Fruit fly (Drosophila melanogaster) whole organism, embryonic: ENCODE results near the gene CG34117.
A peak's percentile ranks its signal among the peaks of the same experiment; 100 is the strongest.

Experiments
- ATbp ChIP-seq: fragments of 200-800 bp; sonication (Bioruptor generic); optimal IDR thresholded peaks from 2 replicates; lab custom pipeline; 2017; ENCODE audit warnings: missing biosample characterization, mild to moderate bottlenecking, missing genetic modification characterization, missing genetic modification reagents
- Asciz ChIP-seq: fragments of 200-800 bp; sonication (Bioruptor generic); optimal IDR thresholded peaks from 2 replicates; lab custom pipeline; 2017; ENCODE audit warnings: missing biosample characterization, mild to moderate bottlenecking, missing genetic modification characterization, missing genetic modification reagents
- BtbVII ChIP-seq: fragments of 200-800 bp; sonication (Bioruptor generic); optimal IDR thresholded peaks from 3 replicates; lab custom pipeline; 2017; ENCODE audit warnings: missing biosample characterization, mild to moderate bottlenecking, missing genetic modification characterization
- CG10209 ChIP-seq: fragments of 200-800 bp; sonication (Bioruptor generic); optimal IDR thresholded peaks from 3 replicates; lab custom pipeline; 2017; ENCODE audit warnings: missing biosample characterization, mild to moderate bottlenecking, missing genetic modification characterization, missing genetic modification reagents
- CG10431 ChIP-seq: fragments of 200-800 bp; sonication (Bioruptor generic); optimal IDR thresholded peaks from 3 replicates; lab custom pipeline; 2018; ENCODE audit warnings: missing biosample characterization, mild to moderate bottlenecking, missing genetic modification characterization
- CG11456 ChIP-seq: fragments of 200-800 bp; sonication (Bioruptor generic); IDR thresholded peaks from 3 replicates; pipeline ENCODE4 v1.3.6; 2022; ENCODE audit warnings: missing biosample characterization, missing genetic modification characterization
- CG11504 ChIP-seq: fragments of 200-800 bp; sonication (Bioruptor generic); optimal IDR thresholded peaks from 3 replicates; lab custom pipeline; 2019; ENCODE audit warnings: missing biosample characterization, mild to moderate bottlenecking, missing genetic modification characterization, moderate library complexity
- CG1233 ChIP-seq: fragments of 200-800 bp; sonication (Bioruptor generic); optimal IDR thresholded peaks from 4 replicates; lab custom pipeline; 2018; ENCODE audit warnings: missing biosample characterization, mild to moderate bottlenecking, missing genetic modification characterization
- CG13296 ChIP-seq: fragments of 200-800 bp; sonication (Bioruptor generic); optimal IDR thresholded peaks from 3 replicates; lab custom pipeline; 2018; ENCODE audit warnings: missing biosample characterization, mild to moderate bottlenecking, missing genetic modification characterization
- CG13894 ChIP-seq: fragments of 200-800 bp; sonication (Bioruptor generic); optimal IDR thresholded peaks from 3 replicates; lab custom pipeline; 2018; ENCODE audit warnings: missing biosample characterization, mild to moderate bottlenecking, missing genetic modification characterization, moderate library complexity
- CG17568 ChIP-seq: fragments of 200-800 bp; sonication (Bioruptor generic); optimal IDR thresholded peaks from 2 replicates; lab custom pipeline; 2018; ENCODE audit warnings: missing biosample characterization, mild to moderate bottlenecking, missing genetic modification characterization, moderate library complexity
- CG1792 ChIP-seq: fragments of 200-800 bp; sonication (Bioruptor generic); optimal IDR thresholded peaks from 2 replicates; lab custom pipeline; 2016; ENCODE audit warnings: missing biosample characterization, missing genetic modification characterization
- CG18262 ChIP-seq: fragments of 200-800 bp; optimal IDR thresholded peaks from 3 replicates; lab custom pipeline; 2019; ENCODE audit warnings: missing biosample characterization, mild to moderate bottlenecking, missing genetic modification characterization, moderate library complexity
- CG2120 ChIP-seq: fragments of 200-800 bp; sonication (Bioruptor generic); optimal IDR thresholded peaks from 3 replicates; lab custom pipeline; 2016; ENCODE audit warnings: missing biosample characterization, missing genetic modification characterization
- CG2678 ChIP-seq: fragments of 200-800 bp; sonication (Bioruptor generic); optimal IDR thresholded peaks from 3 replicates; lab custom pipeline; 2019; ENCODE audit warnings: missing biosample characterization, mild to moderate bottlenecking, missing genetic modification characterization, moderate library complexity
- CG2712 ChIP-seq: fragments of 200-800 bp; optimal IDR thresholded peaks from 3 replicates; lab custom pipeline; 2019; ENCODE audit warnings: missing biosample characterization, mild to moderate bottlenecking, missing genetic modification characterization, moderate library complexity
- CG2875 ChIP-seq: fragments of 200-800 bp; sonication (Bioruptor generic); optimal IDR thresholded peaks from 2 replicates; lab custom pipeline; 2017; ENCODE audit warnings: missing biosample characterization, mild to moderate bottlenecking, missing genetic modification characterization, missing genetic modification reagents
- CG3726 ChIP-seq: fragments of 200-800 bp; sonication (Bioruptor generic); IDR thresholded peaks from 3 replicates; pipeline ENCODE4, ENCODE4 v1.3.6; 2022; ENCODE audit warnings: missing biosample characterization, missing genetic modification characterization
- CG4328 ChIP-seq: fragments of 200-800 bp; sonication (Bioruptor generic); optimal IDR thresholded peaks from 3 replicates; lab custom pipeline; 2017; ENCODE audit warnings: missing biosample characterization, missing genetic modification reagents, missing genetic modification characterization
- CG4707 ChIP-seq: fragments of 200-800 bp; sonication (Bioruptor generic); optimal IDR thresholded peaks from 2 replicates; lab custom pipeline; 2018; ENCODE audit warnings: missing biosample characterization, mild to moderate bottlenecking, missing genetic modification characterization, moderate library complexity
- CG6272 ChIP-seq: fragments of 200-800 bp; sonication (Bioruptor generic); IDR thresholded peaks from 2 replicates; pipeline ENCODE4 v1.3.6; 2022; ENCODE audit warnings: missing biosample characterization, missing genetic modification characterization
- CG6813 ChIP-seq: fragments of 200-800 bp; sonication (Bioruptor generic); optimal IDR thresholded peaks from 2 replicates; lab custom pipeline; 2017; ENCODE audit warnings: missing biosample characterization, missing genetic modification characterization, mild to moderate bottlenecking, moderate library complexity, missing genetic modification reagents
- CG7963 ChIP-seq: fragments of 200-800 bp; sonication (Bioruptor generic); IDR thresholded peaks from 3 replicates; pipeline ENCODE4 v1.3.6; 2022; ENCODE audit warnings: missing biosample characterization, missing genetic modification characterization; ENCODE audit not compliant: partially characterized antibody
- CG8290 ChIP-seq, 3 experiments: fragments of 200-800 bp; sonication (Bioruptor generic); optimal IDR thresholded peaks; 2 replicates each; lab custom pipeline; 2016 to 2019; ENCODE audit warnings: missing biosample characterization in 3 of 3, missing genetic modification characterization in 3 of 3, mild to moderate bottlenecking in 2 of 3, moderate library complexity in 1 of 3
- CG9932 ChIP-seq: fragments of 200-800 bp; sonication (Bioruptor generic); IDR thresholded peaks from 2 replicates; pipeline ENCODE4 v1.3.6; 2022; ENCODE audit warnings: missing biosample characterization, missing genetic modification characterization
- E2f2 ChIP-seq: fragments of 200-800 bp; sonication (Bioruptor generic); IDR thresholded peaks from 2 replicates; pipeline ENCODE4 v1.3.6; 2022; ENCODE audit warnings: missing biosample characterization, missing genetic modification characterization
- Eip74EF ChIP-seq, 2 experiments: fragments of 200-800 bp in 1 of 2; fragments of >200 bp in 1 of 2; sonication (Bioruptor generic) in 1 of 2; optimal IDR thresholded peaks; 2 replicates each; lab custom pipeline; 2017 to 2019; ENCODE audit warnings: missing biosample characterization in 2 of 2, missing genetic modification characterization in 2 of 2, mild to moderate bottlenecking in 1 of 2, moderate library complexity in 1 of 2
- HLH54F ChIP-seq: fragments of 200-800 bp; sonication (Bioruptor generic); optimal IDR thresholded peaks from 3 replicates; lab custom pipeline; 2016; ENCODE audit warnings: missing biosample characterization, missing genetic modification characterization
- MTF-1 ChIP-seq: fragments of 200-800 bp; sonication (Bioruptor generic); optimal IDR thresholded peaks from 2 replicates; lab custom pipeline; 2018; ENCODE audit warnings: missing biosample characterization, mild to moderate bottlenecking, missing genetic modification characterization, borderline replicate concordance
- Med ChIP-seq: fragments of 200-800 bp; sonication (Bioruptor generic); peaks from one replicate; lab custom pipeline; 2016; ENCODE audit warnings: missing biosample characterization, missing genetic modification characterization, mild to moderate bottlenecking, inconsistent platforms, moderate library complexity
- Meics ChIP-seq: fragments of 200-800 bp; sonication (Bioruptor generic); optimal IDR thresholded peaks from 2 replicates; lab custom pipeline; 2017; ENCODE audit warnings: missing biosample characterization, mild to moderate bottlenecking, missing genetic modification characterization
- Nf-YC ChIP-seq: fragments of 200-800 bp; optimal IDR thresholded peaks from 3 replicates; lab custom pipeline; 2019; ENCODE audit warnings: missing biosample characterization, mild to moderate bottlenecking, missing genetic modification characterization, moderate library complexity
- Opbp ChIP-seq: fragments of 200-800 bp; sonication (Bioruptor generic); IDR thresholded peaks from 3 replicates; pipeline ENCODE4 v1.3.6; 2022; ENCODE audit warnings: missing biosample characterization, missing genetic modification characterization; ENCODE audit not compliant: partially characterized antibody
- PHDP ChIP-seq: fragments of 200-800 bp; sonication (Bioruptor generic); optimal IDR thresholded peaks from 3 replicates; lab custom pipeline; 2018; ENCODE audit warnings: missing biosample characterization, mild to moderate bottlenecking, missing genetic modification characterization, moderate library complexity
- Trl ChIP-seq, 3 experiments: fragments of >200 bp in 2 of 3; fragments of 200-800 bp in 1 of 3; sonication (Bioruptor generic) in 1 of 3; optimal IDR thresholded peaks; 2 replicates in 1 of 3; 3 replicates in 2 of 3; lab custom pipeline; 2016 to 2017; ENCODE audit warnings: missing biosample characterization in 1 of 3, missing genetic modification characterization in 1 of 3
- Vsx1 ChIP-seq: fragments of 200-800 bp; sonication (Bioruptor generic); optimal IDR thresholded peaks from 2 replicates; lab custom pipeline; 2017; ENCODE audit warnings: missing biosample characterization, mild to moderate bottlenecking, missing genetic modification characterization, missing genetic modification reagents
- aop ChIP-seq: fragments of 200-800 bp; sonication (Bioruptor generic); IDR thresholded peaks from 2 replicates; pipeline ENCODE4 v1.3.6; 2022; ENCODE audit warnings: missing biosample characterization, missing genetic modification characterization
- caup ChIP-seq: fragments of 200-800 bp; sonication (Bioruptor generic); optimal IDR thresholded peaks from 3 replicates; lab custom pipeline; 2017; ENCODE audit warnings: missing biosample characterization, mild to moderate bottlenecking, missing genetic modification characterization, moderate library complexity; ENCODE audit not compliant: severe bottlenecking
- chinmo ChIP-seq: fragments of 200-800 bp; sonication (Bioruptor generic); IDR thresholded peaks from 4 replicates; pipeline ENCODE4 v1.3.6; 2022; ENCODE audit warnings: missing biosample characterization, missing genetic modification characterization; ENCODE audit not compliant: partially characterized antibody
- crol ChIP-seq: fragments of 200-800 bp; sonication (Bioruptor generic); IDR thresholded peaks from 2 replicates; pipeline ENCODE4 v1.3.6; 2022; ENCODE audit warnings: missing biosample characterization, missing genetic modification characterization
- dmrt11E ChIP-seq: fragments of 200-800 bp; sonication (Bioruptor generic); optimal IDR thresholded peaks from 3 replicates; lab custom pipeline; 2018; ENCODE audit warnings: missing biosample characterization, mild to moderate bottlenecking, missing genetic modification characterization, moderate library complexity
- exex ChIP-seq: fragments of 200-800 bp; sonication (Bioruptor generic); optimal IDR thresholded peaks from 4 replicates; lab custom pipeline; 2018; ENCODE audit warnings: missing biosample characterization, mild to moderate bottlenecking, missing genetic modification characterization, moderate library complexity
- fd96Cb ChIP-seq: fragments of 200-800 bp; sonication (Bioruptor generic); optimal IDR thresholded peaks from 2 replicates; lab custom pipeline; 2018; ENCODE audit warnings: missing biosample characterization, mild to moderate bottlenecking, missing genetic modification characterization, moderate library complexity
- fu2 ChIP-seq: fragments of 200-800 bp; sonication (Bioruptor generic); optimal IDR thresholded peaks from 2 replicates; lab custom pipeline; 2016; ENCODE audit warnings: missing biosample characterization, missing genetic modification characterization
- lmd ChIP-seq: fragments of 200-800 bp; sonication (Bioruptor generic); IDR thresholded peaks from 2 replicates; pipeline ENCODE4 v1.3.6; 2022; ENCODE audit warnings: missing biosample characterization, missing genetic modification characterization
- oc ChIP-seq: fragments of 200-800 bp; sonication (Bioruptor generic); optimal IDR thresholded peaks from 2 replicates; lab custom pipeline; 2018; ENCODE audit warnings: missing biosample characterization, mild to moderate bottlenecking, missing genetic modification characterization, moderate library complexity
- sna ChIP-seq: fragments of 200-800 bp; sonication (Bioruptor generic); IDR thresholded peaks from 2 replicates; pipeline ENCODE4 v1.3.6; 2022; ENCODE audit warnings: missing biosample characterization, missing genetic modification characterization; ENCODE audit not compliant: partially characterized antibody
- sug ChIP-seq: fragments of 200-800 bp; optimal IDR thresholded peaks from 2 replicates; lab custom pipeline; 2019; ENCODE audit warnings: missing biosample characterization, mild to moderate bottlenecking, missing genetic modification characterization, moderate library complexity

Gene CG34117

dm6 chr3R:9390201-9390600, 9.7 kb downstream of the CG34117 start (continued):
- peak; percentile 5 for TF ChIP-seq CG10209
- TF ChIP-seq chinmo (GFP tag; lab: Robert Waterston, UW), result 0 out of 4 replicates have a peak, but pooled peaks have one; percentile 15
- TF ChIP-seq CG2120 (GFP tag; lab: Kevin White, UChicago), result no peak
- peak; percentile 22 for TF ChIP-seq CG10431 (GFP tag; lab: Kevin White, UChicago)
- TF ChIP-seq CG11504 (tag; lab: Kevin White, UChicago), result peak; percentile 6
- TF ChIP-seq Nf-YC (tag; lab: Kevin White, UChicago), result peak; percentile 41
- peak; percentile 32 for TF ChIP-seq CG1233 (GFP tag; lab: Kevin White, UChicago)
- no peak; the same call in 2 of the 3 replicates for TF ChIP-seq CG3726 (GFP tag; lab: Robert Waterston, UW)
- TF ChIP-seq Eip74EF (GFP tag; optimal IDR thresholded peaks at IDR 0.05; lab: Kevin White, UChicago), result no peak
- TF ChIP-seq CG1792, result no peak
- 0 out of 2 replicates have a peak, but pooled peaks have one; percentile 9 for TF ChIP-seq E2f2
- TF ChIP-seq CG4328, result no peak
- TF ChIP-seq CG2712, result peak; percentile 2
- peak; percentile 4 for TF ChIP-seq Asciz
- peak; percentile 63 for TF ChIP-seq Vsx1 (GFP tag; lab: Kevin White, UChicago)
- TF ChIP-seq CG4707 (GFP tag; lab: Kevin White, UChicago), result peak; percentile 17
- TF ChIP-seq HLH54F (GFP tag; lab: Kevin White, UChicago), result no peak
- peak; percentile 65 for TF ChIP-seq Med (GFP tag; lab: Kevin White, UChicago)
- no peak for TF ChIP-seq sug (tag; lab: Kevin White, UChicago)
- TF ChIP-seq crol (GFP tag; lab: Robert Waterston, UW), result no peak
- TF ChIP-seq CG17568, result peak; percentile 46
- no peak for TF ChIP-seq fu2 (GFP tag; lab: Kevin White, UChicago)
- TF ChIP-seq CG13894 (tag; lab: Kevin White, UChicago), result peak; percentile 34
- TF ChIP-seq BtbVII, result peak; percentile 59
- peak; percentile 51 for TF ChIP-seq CG6813 (GFP tag; lab: Kevin White, UChicago)
- TF ChIP-seq CG2875 (GFP tag; lab: Kevin White, UChicago), result peak; percentile 25
- peak; percentile 18 for TF ChIP-seq CG13296 (GFP tag; lab: Kevin White, UChicago)
- no peak for TF ChIP-seq Trl (optimal IDR thresholded peaks at IDR 0.05; lab: Kevin White, UChicago)
- no peak for TF ChIP-seq Trl (GFP tag; optimal IDR thresholded peaks at IDR 0.05; lab: Kevin White, UChicago)
- TF ChIP-seq MTF-1 (GFP tag; lab: Kevin White, UChicago), result peak; percentile 57
- TF ChIP-seq lmd (GFP tag; lab: Robert Waterston, UW), result no peak
- no peak for TF ChIP-seq CG9932 (GFP tag; lab: Robert Waterston, UW)
- TF ChIP-seq PHDP (tag; lab: Kevin White, UChicago), result peak; percentile 48
- TF ChIP-seq CG6272, result no peak
- TF ChIP-seq aop (GFP tag; lab: Robert Waterston, UW), result no peak
- peak; percentile 26 for TF ChIP-seq Meics (GFP tag; lab: Kevin White, UChicago)
- peak; percentile 54 for TF ChIP-seq caup (GFP tag; lab: Kevin White, UChicago)
- TF ChIP-seq CG8290 (GFP tag; optimal IDR thresholded peaks at IDR 0.05; lab: Kevin White, UChicago), result no peak
- peak in 1 of 2 experiments; percentile 14 for TF ChIP-seq CG8290 (tag; optimal IDR thresholded peaks at IDR 0.05; lab: Kevin White, UChicago)
- peak; percentile 50 for TF ChIP-seq ATbp
- TF ChIP-seq CG2678, result peak; percentile 40
- peak; percentile 6 for TF ChIP-seq CG18262
- peak; percentile 39 for TF ChIP-seq dmrt11E (tag; lab: Kevin White, UChicago)
- TF ChIP-seq exex, result peak; percentile 24
- TF ChIP-seq sna (GFP tag; lab: Robert Waterston, UW), result no peak
- peak; percentile 64 for TF ChIP-seq oc (tag; lab: Kevin White, UChicago)
- TF ChIP-seq CG7963 (GFP tag; lab: Robert Waterston, UW), result no peak
- TF ChIP-seq fd96Cb, result no peak
- no peak for TF ChIP-seq CG11456 (GFP tag; lab: Robert Waterston, UW)
- no peak for TF ChIP-seq Opbp (GFP tag; lab: Robert Waterston, UW)
